Fruit fly (Drosophila melanogaster) whole organism, adult: ENCODE results near the gene CkIIalpha.

ENCODE experiments used
- CG11617 ChIP-seq: fragments of 200-800 bp; sonication (Bioruptor generic); optimal IDR thresholded peaks from 2 replicates; lab custom pipeline; 2017; ENCODE audit warnings: mild to moderate bottlenecking, missing biosample characterization, missing genetic modification reagents, missing genetic modification characterization
- CG12768 ChIP-seq: fragments of 200-800 bp; sonication (Bioruptor generic); optimal IDR thresholded peaks from 2 replicates; lab custom pipeline; 2017; ENCODE audit warnings: missing biosample characterization, missing genetic modification characterization, mild to moderate bottlenecking, moderate library complexity, missing genetic modification reagents
- CG14711 ChIP-seq: fragments of 200-800 bp; sonication (Bioruptor generic); optimal IDR thresholded peaks from 2 replicates; lab custom pipeline; 2018; ENCODE audit warnings: missing biosample characterization, mild to moderate bottlenecking, missing genetic modification characterization, moderate library complexity
- CG1620 ChIP-seq: fragments of 200-800 bp; sonication (Bioruptor generic); optimal IDR thresholded peaks from 2 replicates; lab custom pipeline; 2016; ENCODE audit warnings: missing biosample characterization, missing genetic modification characterization
- CG33017 ChIP-seq: fragments of 200-800 bp; sonication (Bioruptor generic); optimal IDR thresholded peaks from 2 replicates; lab custom pipeline; 2018; ENCODE audit warnings: missing biosample characterization, mild to moderate bottlenecking, missing genetic modification characterization, moderate library complexity
- CG5204 ChIP-seq: fragments of 200-800 bp; sonication (Bioruptor generic); optimal IDR thresholded peaks from 2 replicates; lab custom pipeline; 2016; ENCODE audit warnings: missing biosample characterization, missing genetic modification characterization
- CG7045 ChIP-seq: fragments of 200-800 bp; sonication (Bioruptor generic); optimal IDR thresholded peaks from 2 replicates; lab custom pipeline; 2017; ENCODE audit warnings: missing biosample characterization, mild to moderate bottlenecking, missing genetic modification characterization
- CG7101 ChIP-seq: fragments of 200-800 bp; sonication (Bioruptor generic); optimal IDR thresholded peaks from 2 replicates; lab custom pipeline; 2018; ENCODE audit warnings: missing biosample characterization, mild to moderate bottlenecking, missing genetic modification characterization, moderate library complexity
- Clk ChIP-seq: fragments of 200-800 bp; sonication (Bioruptor generic); optimal IDR thresholded peaks from 2 replicates; lab custom pipeline; 2017; ENCODE audit warnings: missing biosample characterization, missing genetic modification characterization
- Crg-1 ChIP-seq: fragments of 200-800 bp; sonication (Bioruptor generic); optimal IDR thresholded peaks from 2 replicates; lab custom pipeline; 2016; ENCODE audit warnings: missing biosample characterization, missing genetic modification characterization
- Hr96 ChIP-seq: fragments of 200-800 bp; sonication (Bioruptor generic); optimal IDR thresholded peaks from 2 replicates; lab custom pipeline; 2016; ENCODE audit warnings: missing biosample characterization, missing genetic modification characterization
- Mnt ChIP-seq: fragments of 200-800 bp; sonication (Bioruptor generic); optimal IDR thresholded peaks from 2 replicates; lab custom pipeline; 2016; ENCODE audit warnings: missing biosample characterization, mild to moderate bottlenecking, missing genetic modification characterization
- bab1 ChIP-seq: fragments of 200-800 bp; sonication (Bioruptor generic); optimal IDR thresholded peaks from 3 replicates; lab custom pipeline; 2019; ENCODE audit warnings: missing biosample characterization, mild to moderate bottlenecking, missing genetic modification characterization, moderate library complexity
- cic ChIP-seq: fragments of 200-800 bp; sonication (Bioruptor generic); optimal IDR thresholded peaks from 2 replicates; lab custom pipeline; 2017; ENCODE audit warnings: missing biosample characterization, mild to moderate bottlenecking, missing genetic modification characterization, moderate library complexity
- cnc ChIP-seq, 2 experiments: fragments of >200 bp; optimal IDR thresholded peaks; 2 replicates each; lab custom pipeline; 2017
- kay ChIP-seq: fragments of 200-800 bp; sonication (Bioruptor generic); peaks from one replicate; lab custom pipeline; 2016; ENCODE audit warnings: missing biosample characterization, missing genetic modification characterization, borderline replicate concordance
- ovo ChIP-seq: fragments of 200-800 bp; sonication (Bioruptor generic); optimal IDR thresholded peaks from 2 replicates; lab custom pipeline; 2016; ENCODE audit warnings: missing biosample characterization, missing genetic modification characterization
- pad ChIP-seq: fragments of 200-800 bp; sonication (Bioruptor generic); optimal IDR thresholded peaks from 3 replicates; lab custom pipeline; 2017; ENCODE audit warnings: missing biosample characterization, missing genetic modification characterization, mild to moderate bottlenecking, moderate library complexity, missing genetic modification reagents
- tj ChIP-seq: fragments of 200-800 bp; sonication (Bioruptor generic); optimal IDR thresholded peaks from 3 replicates; lab custom pipeline; 2017; ENCODE audit warnings: missing biosample characterization, mild to moderate bottlenecking, missing genetic modification characterization, moderate library complexity
- toe ChIP-seq: fragments of 200-800 bp; sonication (Bioruptor generic); optimal IDR thresholded peaks from 2 replicates; lab custom pipeline; 2016; ENCODE audit warnings: missing biosample characterization, missing genetic modification characterization

The CkIIalpha gene

dm6 chr3L:23096803-23097425 lies at the start of gene CkIIalpha:
Gene CkIIalpha (plus strand): TSS chr3L:23097072.
- no peak for TF ChIP-seq Hr96
- no peak for TF ChIP-seq CG14711

- TF ChIP-seq tj (GFP tag; lab: Kevin White, UChicago) (no peak), CG7045 (GFP tag; lab: Kevin White, UChicago) (no peak), pad (no peak)
Observed at dm6 chr3L:23081256-23081655, 15.6 kb upstream of the CkIIalpha start.

- TF ChIP-seq bab1, result no peak
- no peak for TF ChIP-seq Crg-1 (GFP tag; lab: Kevin White, UChicago)
- no peak for TF ChIP-seq CG1620 (GFP tag; lab: Kevin White, UChicago)
- TF ChIP-seq Clk (GFP tag; lab: Kevin White, UChicago), result no peak
- no peak for TF ChIP-seq CG5204 (GFP tag; lab: Kevin White, UChicago)
- TF ChIP-seq Mnt (GFP tag; lab: Kevin White, UChicago), result no peak
- no peak for TF ChIP-seq CG7045 (GFP tag; lab: Kevin White, UChicago)
- TF ChIP-seq pad, result no peak
- no peak for TF ChIP-seq kay (GFP tag; lab: Kevin White, UChicago)
- no peak for TF ChIP-seq Hr96
- TF ChIP-seq tj (GFP tag; lab: Kevin White, UChicago), result no peak
- no peak for TF ChIP-seq CG11617 (GFP tag; lab: Kevin White, UChicago)
- no peak for TF ChIP-seq CG14711
- TF ChIP-seq CG12768 (GFP tag; lab: Kevin White, UChicago), result no peak
- no peak for TF ChIP-seq CG33017
- TF ChIP-seq ovo (GFP tag; lab: Kevin White, UChicago), result no peak
- no peak for TF ChIP-seq CG7101 (tag; lab: Kevin White, UChicago)
Observed at dm6 chr3L:23088927-23089326, 7.9 kb upstream of the CkIIalpha start.

- TF ChIP-seq CG11617 (GFP tag; lab: Kevin White, UChicago) (peak; percentile 36), tj (GFP tag; lab: Kevin White, UChicago) (no peak), CG5204 (GFP tag; lab: Kevin White, UChicago) (peak; percentile 4), CG7101 (tag; lab: Kevin White, UChicago) (peak; percentile 76), kay (GFP tag; lab: Kevin White, UChicago) (no peak), CG33017 (peak; percentile 27), CG12768 (GFP tag; lab: Kevin White, UChicago) (peak; percentile 30), CG1620 (GFP tag; lab: Kevin White, UChicago) (peak; percentile 28), Clk (GFP tag; lab: Kevin White, UChicago) (no peak), bab1 (peak; percentile 71), CG7045 (GFP tag; lab: Kevin White, UChicago) (no peak), pad (peak; percentile 25), cic (GFP tag; lab: Kevin White, UChicago) (no peak), ovo (GFP tag; lab: Kevin White, UChicago) (no peak), toe (GFP tag; lab: Kevin White, UChicago) (peak; percentile 59), Crg-1 (GFP tag; lab: Kevin White, UChicago) (peak; percentile 26), CG14711 (peak; percentile 50), cnc (optimal IDR thresholded peaks at IDR 0.05; lab: Kevin White, UChicago) (no peak), Hr96 (peak; percentile 55), Mnt (GFP tag; lab: Kevin White, UChicago) (peak; percentile 60)
Observed at dm6 chr3L:23095277-23095676, 1.6 kb upstream of the CkIIalpha start, which contains the start of gene RpL10. Gene RpL10 (minus strand): TSS chr3L:23095471.

dm6 chr3L:23099394-23099977 lies 2.6 kb downstream of the CkIIalpha start:
- TF ChIP-seq bab1, result peak; percentile 31
- peak; percentile 55 for TF ChIP-seq kay (GFP tag; lab: Kevin White, UChicago)
- TF ChIP-seq CG7045 (GFP tag; lab: Kevin White, UChicago), result no peak

- TF ChIP-seq Mnt (GFP tag; lab: Kevin White, UChicago), result peak; percentile 50
- no peak for TF ChIP-seq CG7101 (tag; lab: Kevin White, UChicago)
- no peak for TF ChIP-seq CG14711
- TF ChIP-seq toe (GFP tag; lab: Kevin White, UChicago), result no peak
- TF ChIP-seq CG1620 (GFP tag; lab: Kevin White, UChicago), result peak; percentile 22
- TF ChIP-seq bab1, result peak; percentile 29
Observed at dm6 chr3L:23125736-23126135, 28.9 kb downstream of the CkIIalpha start, which contains the start of gene CG33217. Gene CG33217 (plus strand): TSS chr3L:23126025.

dm6 chr3L:23150297-23150919 lies 53.5 kb downstream of the CkIIalpha start, which contains the start of gene Vps11:
Gene Vps11 (minus strand): TSS chr3L:23150499.
- TF ChIP-seq CG1620 (GFP tag; lab: Kevin White, UChicago), result no peak
- no peak for TF ChIP-seq tj (GFP tag; lab: Kevin White, UChicago)
- TF ChIP-seq ovo (GFP tag; lab: Kevin White, UChicago), result no peak
- no peak for TF ChIP-seq kay (GFP tag; lab: Kevin White, UChicago)
- TF ChIP-seq CG11617 (GFP tag; lab: Kevin White, UChicago), result no peak
- TF ChIP-seq pad, result no peak
- no peak for TF ChIP-seq CG14711
- no peak for TF ChIP-seq cnc (optimal IDR thresholded peaks at IDR 0.05; lab: Kevin White, UChicago)
- TF ChIP-seq CG7045 (GFP tag; lab: Kevin White, UChicago), result no peak
- TF ChIP-seq bab1, result no peak
